Worm (Caenorhabditis elegans): ENCODE results near the gene F36D3.4.

Gene F36D3.4

ce11 chrV:16497504-16497903 is 20.0 kb downstream of the F36D3.4 start, which contains the start of gene srh-136:
Gene srh-136 (minus strand): TSS chrV:16497596.
- TF ChIP-seq F55B11.4 (tag; optimal IDR thresholded peaks at IDR 0.05; ENCODE audit: borderline replicate concordance, insufficient read depth) (no peak), Y53F4B.3 (GFP tag; IDR thresholded peaks at IDR 0.05) (no peak), mel-28 (tag; optimal IDR thresholded peaks at IDR 0.05; ENCODE audit: borderline replicate concordance) (no peak), nhr-120 (GFP tag; IDR thresholded peaks at IDR 0.05) (no peak), madf-10 (tag; optimal IDR thresholded peaks at IDR 0.05) (no peak), efl-1 (GFP tag; optimal IDR thresholded peaks at IDR 0.05) (no peak)

ce11 chrV:16494359-16494758 is 23.2 kb downstream of the F36D3.4 start, which contains the start of gene comt-2:
Gene comt-2 (minus strand): TSS chrV:16494489.
- TF ChIP-seq nhr-80 (tag; optimal IDR thresholded peaks at IDR 0.05) (peak; percentile 49), ztf-6 (GFP tag; IDR thresholded peaks at IDR 0.05) (no peak)

ce11 chrV:16488172-16488571 is 29.3 kb downstream of the F36D3.4 start, which contains the start of gene sqst-4:
Gene sqst-4 (plus strand): TSS chrV:16488472.
- TF ChIP-seq attf-6 (GFP tag; IDR thresholded peaks at IDR 0.05): no peak
- TF ChIP-seq F57A8.1 (GFP tag; optimal IDR thresholded peaks at IDR 0.05): no peak
- TF ChIP-seq cebp-2 (GFP tag; IDR thresholded peaks at IDR 0.05): no peak
- no peak for TF ChIP-seq xnd-1 (tag; optimal IDR thresholded peaks at IDR 0.05)
- no peak for TF ChIP-seq hmg-1.2 (GFP tag; IDR thresholded peaks at IDR 0.05)
- no peak for TF ChIP-seq lin-40 (tag; optimal IDR thresholded peaks at IDR 0.05)
- TF ChIP-seq F52B5.7 (tag; optimal IDR thresholded peaks at IDR 0.05): no peak
- TF ChIP-seq him-1 (tag; optimal IDR thresholded peaks at IDR 0.05): no peak
- TF ChIP-seq ceh-27 (GFP tag; optimal IDR thresholded peaks at IDR 0.05): no peak
- TF ChIP-seq let-607 (tag; optimal IDR thresholded peaks at IDR 0.05): no peak
- no peak for TF ChIP-seq akir-1 (GFP tag; optimal IDR thresholded peaks at IDR 0.05)
- no peak for TF ChIP-seq lag-1 (GFP tag; IDR thresholded peaks at IDR 0.05)

- no peak for TF ChIP-seq ceh-100 (GFP tag; IDR thresholded peaks at IDR 0.05)
- no peak for TF ChIP-seq D2030.7 (GFP tag; IDR thresholded peaks at IDR 0.05)
- TF ChIP-seq C06A6.2 (GFP tag; conservative IDR thresholded peaks at IDR 0.05): no peak
- TF ChIP-seq repo-1 (tag; optimal IDR thresholded peaks at IDR 0.05): no peak
- no peak for TF ChIP-seq snpc-1.3 (tag; optimal IDR thresholded peaks at IDR 0.05; ENCODE audit: insufficient read depth)
- TF ChIP-seq somi-1 (GFP tag; optimal IDR thresholded peaks at IDR 0.05): no peak
- no peak for TF ChIP-seq Y79H2A.3 (GFP tag; conservative IDR thresholded peaks at IDR 0.05)
- TF ChIP-seq unc-62 (GFP tag; optimal IDR thresholded peaks at IDR 0.05): no peak
- no peak for TF ChIP-seq bed-1 (GFP tag; IDR thresholded peaks at IDR 0.05)
Measured at ce11 chrV:16487474-16487873, 30.0 kb downstream of the F36D3.4 start, which contains the start of gene Y32B12A.5. Gene Y32B12A.5 (minus strand): TSS chrV:16487574.

ce11 chrV:16483681-16484080 is 33.8 kb downstream of the F36D3.4 start, which contains the start of gene srh-139:
Gene srh-139 (plus strand): TSS chrV:16483981.
- no peak for TF ChIP-seq nhr-27 (tag; optimal IDR thresholded peaks at IDR 0.05)
- no peak for TF ChIP-seq mxl-1 (tag; optimal IDR thresholded peaks at IDR 0.05)
- no peak for TF ChIP-seq athp-1 (tag; optimal IDR thresholded peaks at IDR 0.05)
- TF ChIP-seq akir-1 (GFP tag; optimal IDR thresholded peaks at IDR 0.05): no peak
- no peak for TF ChIP-seq chd-7 (tag; optimal IDR thresholded peaks at IDR 0.05)
- TF ChIP-seq lin-54 (GFP tag; optimal IDR thresholded peaks at IDR 0.05): no peak

Measured in whole organism, young adult.